Worm (Caenorhabditis elegans): ENCODE data around the gene nduv-2.

DNA sequence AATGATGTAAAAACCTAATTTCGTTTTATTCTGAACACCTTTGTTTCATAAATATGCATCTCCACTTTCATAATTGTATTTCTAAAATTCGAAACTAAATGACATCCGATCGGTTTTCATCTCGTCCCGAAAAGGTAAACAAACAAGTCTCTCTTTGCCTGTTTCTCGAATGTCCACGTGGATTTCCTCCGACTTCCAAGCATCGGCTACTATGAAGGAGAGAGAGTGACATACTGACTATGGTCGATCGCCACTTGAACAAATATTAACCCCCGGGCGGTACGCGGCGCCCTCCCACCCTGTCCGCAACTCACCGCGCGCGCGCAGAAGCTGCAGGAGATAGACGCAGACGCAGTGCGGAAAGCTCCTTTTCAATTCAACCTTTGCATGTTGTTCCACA, 49.5 kb downstream of the nduv-2 start:
- TF ChIP-seq pha-4 (tag; optimal IDR thresholded peaks at IDR 0.05) (no peak), snpc-4 (GFP tag; optimal IDR thresholded peaks at IDR 0.05) (no peak), snpc-4 (tag; optimal IDR thresholded peaks at IDR 0.05) (no peak), hlh-12 (tag; optimal IDR thresholded peaks at IDR 0.05) (no peak), efl-1 (GFP tag; optimal IDR thresholded peaks at IDR 0.05) (no peak), ama-1 (optimal IDR thresholded peaks at IDR 0.05) (no peak), ama-1 (GFP tag; optimal IDR thresholded peaks at IDR 0.05) (no peak), akir-1 (GFP tag; optimal IDR thresholded peaks at IDR 0.05) (no peak), Y95B8A.8 (GFP tag; IDR thresholded peaks at IDR 0.05) (no peak)

All from whole organism, young adult.